Worm (Caenorhabditis elegans) whole organism, L1 larva: ENCODE results near the gene Y53C12A.3.

Experiments
- C04F5.9 ChIP-seq: sonication (generic microtip); optimal IDR thresholded peaks from 2 replicates; lab custom pipeline; 2016; ENCODE audit warnings: missing genetic modification characterization, missing compliant biosample characterization
- C16A3.4 ChIP-seq: fragments of 150-350 bp; optimal IDR thresholded peaks from 2 replicates; lab custom pipeline; 2014; ENCODE audit warnings: missing biosample characterization, missing genetic modification characterization
- F16B12.6 ChIP-seq: fragments of 150-350 bp; optimal IDR thresholded peaks from 2 replicates; lab custom pipeline; 2014; ENCODE audit warnings: missing biosample characterization, missing genetic modification characterization
- Y116A8C.19 ChIP-seq: sonication (generic microtip); optimal IDR thresholded peaks from 2 replicates; lab custom pipeline; 2016; ENCODE audit warnings: missing compliant biosample characterization, missing genetic modification characterization, borderline replicate concordance
- aha-1 ChIP-seq: fragments of 150-350 bp; optimal IDR thresholded peaks from 2 replicates; lab custom pipeline; 2014; ENCODE audit warnings: missing biosample characterization, missing genetic modification characterization
- aly-2 ChIP-seq: fragments of 150-350 bp; optimal IDR thresholded peaks from 2 replicates; lab custom pipeline; 2014; ENCODE audit warnings: missing biosample characterization, missing genetic modification characterization
- ceh-63 ChIP-seq: fragments of 200-800 bp; sonication (Bioruptor generic); optimal IDR thresholded peaks from 2 replicates; lab custom pipeline; 2018; ENCODE audit warnings: mild to moderate bottlenecking, missing genetic modification characterization, missing compliant biosample characterization
- ceh-8 ChIP-seq: fragments of 200-800 bp; sonication (Bioruptor generic); optimal IDR thresholded peaks from 2 replicates; lab custom pipeline; 2018; ENCODE audit warnings: mild to moderate bottlenecking, missing genetic modification characterization, moderate library complexity, missing compliant biosample characterization
- ceh-82 ChIP-seq, 3 experiments: fragments of 150-350 bp in 1 of 3; sonication (generic microtip) in 2 of 3; optimal IDR thresholded peaks; 2 replicates each; lab custom pipeline; 2014 to 2017; ENCODE audit warnings: missing biosample characterization in 3 of 3, missing genetic modification characterization in 3 of 3
- ceh-88 ChIP-seq: fragments of 200-800 bp; sonication (Bioruptor generic); IDR thresholded peaks from 2 replicates; pipeline ENCODE4 v1.3.6; 2022; ENCODE audit warnings: missing genetic modification characterization, missing compliant biosample characterization
- ceh-90 ChIP-seq: sonication (generic microtip); optimal IDR thresholded peaks from 2 replicates; lab custom pipeline; 2016; ENCODE audit warnings: missing genetic modification characterization, missing compliant biosample characterization
- ces-1 ChIP-seq: fragments of 150-350 bp; optimal IDR thresholded peaks from 2 replicates; lab custom pipeline; 2014; ENCODE audit warnings: missing biosample characterization, missing genetic modification reagents, missing genetic modification characterization
- efl-1 ChIP-seq, 4 experiments: fragments of 150-350 bp; optimal IDR thresholded peaks in 3 of 4; peaks in 1 of 4; 1 replicate in 1 of 4; 2 replicates in 3 of 4; lab custom pipeline; 2014; ENCODE audit warnings: missing biosample characterization in 2 of 4, missing genetic modification characterization in 2 of 4, missing genetic modification reagents in 2 of 4
- elt-3 ChIP-seq, 6 experiments: fragments of 150-350 bp in 1 of 6; sonication (generic microtip); optimal IDR thresholded peaks; 2 replicates each; lab custom pipeline; 2017 to 2018; ENCODE audit warnings: missing biosample characterization in 6 of 6, missing genetic modification characterization in 6 of 6, inconsistent platforms in 1 of 6
- ets-5 ChIP-seq: fragments of 200-800 bp; sonication (Bioruptor generic); IDR thresholded peaks from 2 replicates; pipeline ENCODE4 v1.3.6; 2022; ENCODE audit warnings: missing genetic modification characterization, missing compliant biosample characterization
- fkh-8 ChIP-seq: sonication (generic microtip); optimal IDR thresholded peaks from 2 replicates; lab custom pipeline; 2016; ENCODE audit warnings: mild to moderate bottlenecking, missing genetic modification characterization, missing compliant biosample characterization
- fos-1 ChIP-seq: fragments of 150-350 bp; optimal IDR thresholded peaks from 2 replicates; lab custom pipeline; 2014; ENCODE audit warnings: missing biosample characterization, missing genetic modification characterization
- grh-1 ChIP-seq: fragments of 200-800 bp; sonication (Bioruptor generic); IDR thresholded peaks from 2 replicates; pipeline ENCODE4 v1.3.6; 2022; ENCODE audit warnings: missing genetic modification reagents, missing genetic modification characterization, missing compliant biosample characterization
- hpl-2 ChIP-seq: fragments of 150-350 bp; optimal IDR thresholded peaks from 2 replicates; lab custom pipeline; 2014; ENCODE audit warnings: missing biosample characterization, missing genetic modification reagents, missing genetic modification characterization
- isw-1 ChIP-seq: fragments of 200-800 bp; sonication (Bioruptor generic); IDR thresholded peaks from 2 replicates; pipeline ENCODE4 v1.3.6; 2022; ENCODE audit warnings: missing genetic modification characterization, missing compliant biosample characterization
- lin-14 ChIP-seq: fragments of 200-800 bp; sonication (Bioruptor generic); optimal IDR thresholded peaks from 2 replicates; lab custom pipeline; 2018; ENCODE audit warnings: mild to moderate bottlenecking, missing genetic modification characterization, moderate library complexity, missing compliant biosample characterization
- lin-15B ChIP-seq: fragments of 150-350 bp; sonication (generic microtip); optimal IDR thresholded peaks from 3 replicates; lab custom pipeline; 2014; ENCODE audit warnings: missing biosample characterization, missing genetic modification characterization
- lin-35 ChIP-seq, 2 experiments: fragments of 150-350 bp; optimal IDR thresholded peaks; 2 replicates each; lab custom pipeline; 2014; ENCODE audit warnings: missing biosample characterization in 2 of 2, missing genetic modification characterization in 2 of 2, missing genetic modification reagents in 2 of 2
- mdl-1 ChIP-seq, 2 experiments: fragments of 150-350 bp; optimal IDR thresholded peaks; 2 replicates each; lab custom pipeline; 2014 to 2017; ENCODE audit warnings: missing biosample characterization in 2 of 2, missing genetic modification characterization in 2 of 2, inconsistent platforms in 1 of 2
- mep-1 ChIP-seq: fragments of 150-350 bp; optimal IDR thresholded peaks from 2 replicates; lab custom pipeline; 2014; ENCODE audit warnings: missing biosample characterization, missing genetic modification characterization
- nhr-20 ChIP-seq: sonication (generic microtip); optimal IDR thresholded peaks from 2 replicates; lab custom pipeline; 2016; ENCODE audit warnings: mild to moderate bottlenecking, missing genetic modification characterization, missing compliant biosample characterization
- nhr-237 ChIP-seq: fragments of 150-350 bp; optimal IDR thresholded peaks from 2 replicates; lab custom pipeline; 2014; ENCODE audit warnings: missing biosample characterization, missing genetic modification characterization
- nhr-28 ChIP-seq: fragments of 150-350 bp; optimal IDR thresholded peaks from 2 replicates; lab custom pipeline; 2014; ENCODE audit warnings: missing biosample characterization, missing genetic modification characterization
- nhr-71 ChIP-seq: sonication (generic microtip); optimal IDR thresholded peaks from 2 replicates; lab custom pipeline; 2016; ENCODE audit warnings: mild to moderate bottlenecking, missing genetic modification characterization, moderate library complexity, missing compliant biosample characterization
- nhr-84 ChIP-seq: sonication (generic microtip); optimal IDR thresholded peaks from 2 replicates; lab custom pipeline; 2017; ENCODE audit warnings: missing biosample characterization, missing genetic modification characterization
- nhr-85 ChIP-seq: sonication (generic microtip); peaks from one replicate; lab custom pipeline; 2016; ENCODE audit warnings: missing genetic modification characterization, inconsistent platforms, missing compliant biosample characterization
- nhr-90 ChIP-seq: sonication (generic microtip); optimal IDR thresholded peaks from 2 replicates; lab custom pipeline; 2016; ENCODE audit warnings: mild to moderate bottlenecking, missing genetic modification characterization, missing compliant biosample characterization; ENCODE audit not compliant: poor library complexity
- pag-3 ChIP-seq: sonication (generic microtip); optimal IDR thresholded peaks from 2 replicates; lab custom pipeline; 2017; ENCODE audit warnings: missing genetic modification characterization, mild to moderate bottlenecking, missing compliant biosample characterization, antibody characterized with exemption, borderline replicate concordance; ENCODE audit not compliant: insufficient read depth
- pax-3 ChIP-seq: fragments of 200-800 bp; sonication (Bioruptor generic); optimal IDR thresholded peaks from 2 replicates; lab custom pipeline; 2018; ENCODE audit warnings: mild to moderate bottlenecking, missing genetic modification characterization, moderate library complexity, missing compliant biosample characterization
- skn-1 ChIP-seq: fragments of 150-350 bp; optimal IDR thresholded peaks from 2 replicates; lab custom pipeline; 2014; ENCODE audit warnings: missing biosample characterization, missing genetic modification characterization
- snu-23 ChIP-seq: sonication (generic microtip); optimal IDR thresholded peaks from 2 replicates; lab custom pipeline; 2016; ENCODE audit warnings: missing genetic modification characterization, missing compliant biosample characterization
- tbx-2 ChIP-seq: sonication (generic microtip); optimal IDR thresholded peaks from 2 replicates; lab custom pipeline; 2016; ENCODE audit warnings: missing genetic modification characterization, missing compliant biosample characterization
- unc-130 ChIP-seq: fragments of 150-350 bp; optimal IDR thresholded peaks from 2 replicates; lab custom pipeline; 2017; ENCODE audit warnings: missing biosample characterization, missing genetic modification characterization, inconsistent platforms
- unc-30 ChIP-seq: sonication (generic microtip); optimal IDR thresholded peaks from 2 replicates; lab custom pipeline; 2017; ENCODE audit warnings: missing biosample characterization, missing genetic modification characterization
- unc-86 ChIP-seq: sonication (generic microtip); optimal IDR thresholded peaks from 2 replicates; lab custom pipeline; 2016; ENCODE audit warnings: missing genetic modification characterization, missing compliant biosample characterization
- vab-15 ChIP-seq: sonication (generic microtip); optimal IDR thresholded peaks from 2 replicates; lab custom pipeline; 2017; ENCODE audit warnings: missing genotype, mild to moderate bottlenecking, missing genetic modification characterization, missing compliant biosample characterization
- zag-1 ChIP-seq: fragments of 150-350 bp; optimal IDR thresholded peaks from 2 replicates; lab custom pipeline; 2014; ENCODE audit warnings: missing biosample characterization, missing genetic modification characterization
- zip-4 ChIP-seq: fragments of 200-800 bp; sonication (Bioruptor generic); optimal IDR thresholded peaks from 2 replicates; lab custom pipeline; 2018; ENCODE audit warnings: mild to moderate bottlenecking, missing genetic modification characterization, moderate library complexity, missing compliant biosample characterization
- ztf-11 ChIP-seq, 2 experiments: sonication (generic microtip); optimal IDR thresholded peaks; 2 replicates each; lab custom pipeline; 2016 to 2017; ENCODE audit warnings: missing genetic modification characterization in 2 of 2, missing biosample characterization in 1 of 2, missing compliant biosample characterization in 1 of 2
- ztf-4 ChIP-seq: fragments of 150-350 bp; optimal IDR thresholded peaks from 2 replicates; lab custom pipeline; 2014; ENCODE audit warnings: missing biosample characterization, missing genetic modification characterization

Y53C12A.3 gene

ce11 chrII:9708835-9709299, 2.8 kb upstream of the Y53C12A.3 start, which contains the start of gene glt-5:
glt-5 (minus strand) TSS chrII:9708885.
- TF ChIP-seq nhr-71 (tag; lab: Kevin White, UChicago) (no peak), nhr-85 (peak; percentile 51), ces-1 (GFP tag; lab: Kevin White, UChicago) (no peak), lin-35 (GFP tag; optimal IDR thresholded peaks at IDR 0.05; lab: Kevin White, UChicago) (no peak), elt-3 (tag; optimal IDR thresholded peaks at IDR 0.05; lab: Kevin White, UChicago) (peak in 5 of 6 experiments; percentile 16 to 71 (median 58)), zip-4 (no peak), F16B12.6 (tag; lab: Kevin White, UChicago) (no peak), ceh-8 (GFP tag; lab: Kevin White, UChicago) (no peak), unc-130 (tag; lab: Kevin White, UChicago) (no peak), hpl-2 (GFP tag; lab: Kevin White, UChicago) (no peak), nhr-237 (tag; lab: Kevin White, UChicago) (no peak), ztf-4 (tag; lab: Kevin White, UChicago) (no peak), grh-1 (GFP tag; lab: Robert Waterston, UW) (0 out of 2 replicates have a peak, but pooled peaks have one; percentile 16), ztf-11 (tag; optimal IDR thresholded peaks at IDR 0.05; lab: Kevin White, UChicago) (no peak), unc-30 (tag; lab: Kevin White, UChicago) (no peak)

- TF ChIP-seq ceh-63 (GFP tag; lab: Kevin White, UChicago) (no peak), aha-1 (tag; lab: Kevin White, UChicago) (no peak), ces-1 (GFP tag; lab: Kevin White, UChicago) (no peak), lin-35 (GFP tag; optimal IDR thresholded peaks at IDR 0.05; lab: Kevin White, UChicago) (no peak), zag-1 (no peak), ceh-90 (no peak), tbx-2 (no peak), nhr-20 (tag; lab: Kevin White, UChicago) (no peak), nhr-85 (no peak), lin-15B (tag; lab: Kevin White, UChicago) (no peak), pax-3 (tag; lab: Kevin White, UChicago) (no peak), nhr-84 (no peak), vab-15 (tag; lab: Kevin White, UChicago) (no peak), nhr-90 (tag; lab: Kevin White, UChicago) (no peak), skn-1 (tag; lab: Kevin White, UChicago) (no peak), unc-86 (tag; lab: Kevin White, UChicago) (no peak), fos-1 (tag; lab: Kevin White, UChicago) (no peak), isw-1 (GFP tag; lab: Robert Waterston, UW) (no peak), mep-1 (no peak), pag-3 (tag; lab: Kevin White, UChicago) (no peak)
- TF ChIP-seq, all 84 proteins: peak for 0
Measured at ce11 chrII:9704746-9705145, 1.3 kb downstream of the Y53C12A.3 start, which contains the start of gene Y53C12A.10. Y53C12A.10 (minus strand) TSS chrII:9704846.

ce11 chrII:9703601-9704000, 2.4 kb downstream of the Y53C12A.3 start, which contains the start of gene mop-25.2:
mop-25.2 (minus strand) TSS chrII:9703701.
- no peak for TF ChIP-seq snu-23 (GFP tag; lab: Kevin White, UChicago)
- TF ChIP-seq ets-5 (GFP tag; lab: Robert Waterston, UW): no peak
- TF ChIP-seq mdl-1 (tag; optimal IDR thresholded peaks at IDR 0.05; lab: Kevin White, UChicago): no peak
- no peak for TF ChIP-seq efl-1 (optimal IDR thresholded peaks at IDR 0.05; lab: Kevin White, UChicago)
- TF ChIP-seq efl-1 (GFP tag; optimal IDR thresholded peaks at IDR 0.05 in 1 of 2; lab: Kevin White, UChicago): peak in 1 of 2 experiments; percentile 79

ce11 chrII:9700363-9700762, 5.7 kb downstream of the Y53C12A.3 start, which contains the start of the genes Y53C12A.8 and Y53C12A.7:
Y53C12A.8 (minus strand) TSS chrII:9700463.
Y53C12A.7 (plus strand) TSS chrII:9700543.
- TF ChIP-seq lin-14 (GFP tag; lab: Kevin White, UChicago) (no peak), nhr-237 (tag; lab: Kevin White, UChicago) (no peak), ceh-88 (GFP tag; lab: Robert Waterston, UW) (no peak), ztf-4 (tag; lab: Kevin White, UChicago) (no peak), aly-2 (tag; lab: Kevin White, UChicago) (no peak), C04F5.9 (tag; lab: Kevin White, UChicago) (no peak), fos-1 (tag; lab: Kevin White, UChicago) (no peak), ceh-82 (tag; optimal IDR thresholded peaks at IDR 0.05; lab: Kevin White, UChicago) (no peak), C16A3.4 (tag; lab: Kevin White, UChicago) (no peak), nhr-28 (tag; lab: Kevin White, UChicago) (no peak), Y116A8C.19 (tag; lab: Kevin White, UChicago) (no peak), fkh-8 (no peak), isw-1 (GFP tag; lab: Robert Waterston, UW) (no peak)
